Worm (Caenorhabditis elegans): ENCODE data around the gene let-756.

ce11 chrIII:6360114-6360513 is 46.8 kb upstream of the let-756 start:
- no peak for TF ChIP-seq flt-1 (GFP tag; IDR thresholded peaks at IDR 0.05)
- TF ChIP-seq cog-1 (tag; optimal IDR thresholded peaks at IDR 0.05), result no peak
- no peak for TF ChIP-seq ztf-23 (GFP tag; IDR thresholded peaks at IDR 0.05)
- TF ChIP-seq T22C8.4 (GFP tag; IDR thresholded peaks at IDR 0.05), result no peak
- TF ChIP-seq tab-1 (GFP tag; IDR thresholded peaks at IDR 0.05), result no peak

Data from whole organism, midembryonic.